Worm (Caenorhabditis elegans): Measurements from ENCODE around the gene F32D8.11.

F32D8.11 gene

ce11 chrV:10886405-10886887, 2.5 kb downstream of the F32D8.11 start, which contains the start of gene F32D8.3:
Gene F32D8.3, plus strand, starts transcription at chrV:10886837.
- TF ChIP-seq him-1 (tag; optimal IDR thresholded peaks at IDR 0.05): no peak
- no peak for TF ChIP-seq W03F9.2 (tag; optimal IDR thresholded peaks at IDR 0.05)
- TF ChIP-seq dao-5 (tag; optimal IDR thresholded peaks at IDR 0.05): no peak

- TF ChIP-seq dao-5 (tag; optimal IDR thresholded peaks at IDR 0.05): no peak
- TF ChIP-seq him-1 (tag; optimal IDR thresholded peaks at IDR 0.05): no peak
- no peak for TF ChIP-seq W03F9.2 (tag; optimal IDR thresholded peaks at IDR 0.05)
These were observed 5.5 kb downstream of the F32D8.11 start, which contains the start of gene F32D8.2 for ce11 chrV:10883478-10883877. Gene F32D8.2, plus strand, starts transcription at chrV:10883778.

ce11 chrV:10880138-10880882, 8.6 kb downstream of the F32D8.11 start, which contains the start of gene F32D8.1:
Gene F32D8.1, plus strand, starts transcription at chrV:10880832.
- TF ChIP-seq him-1 (tag; optimal IDR thresholded peaks at IDR 0.05) (no peak), W03F9.2 (tag; optimal IDR thresholded peaks at IDR 0.05) (no peak), dao-5 (tag; optimal IDR thresholded peaks at IDR 0.05) (no peak)

ce11 chrV:10877808-10878600, 10.9 kb downstream of the F32D8.11 start:
- TF ChIP-seq W03F9.2 (tag; optimal IDR thresholded peaks at IDR 0.05) (no peak), him-1 (tag; optimal IDR thresholded peaks at IDR 0.05) (no peak), dao-5 (tag; optimal IDR thresholded peaks at IDR 0.05) (no peak)

- TF ChIP-seq him-1 (tag; optimal IDR thresholded peaks at IDR 0.05) (no peak), W03F9.2 (tag; optimal IDR thresholded peaks at IDR 0.05) (no peak), dao-5 (tag; optimal IDR thresholded peaks at IDR 0.05) (no peak)
These were observed 12.4 kb downstream of the F32D8.11 start for ce11 chrV:10876512-10876911.

ce11 chrV:10874938-10875599, 13.9 kb downstream of the F32D8.11 start:
- TF ChIP-seq dao-5 (tag; optimal IDR thresholded peaks at IDR 0.05) (no peak), him-1 (tag; optimal IDR thresholded peaks at IDR 0.05) (no peak), W03F9.2 (tag; optimal IDR thresholded peaks at IDR 0.05) (no peak)

ce11 chrV:10873190-10873589, 15.7 kb downstream of the F32D8.11 start:
- no peak for TF ChIP-seq him-1 (tag; optimal IDR thresholded peaks at IDR 0.05)
- no peak for TF ChIP-seq dao-5 (tag; optimal IDR thresholded peaks at IDR 0.05)
- no peak for TF ChIP-seq W03F9.2 (tag; optimal IDR thresholded peaks at IDR 0.05)

- peak; percentile 88 for TF ChIP-seq him-1 (tag; optimal IDR thresholded peaks at IDR 0.05)
- TF ChIP-seq dao-5 (tag; optimal IDR thresholded peaks at IDR 0.05): no peak
- peak; percentile 25 for TF ChIP-seq W03F9.2 (tag; optimal IDR thresholded peaks at IDR 0.05)
These were observed 17.5 kb downstream of the F32D8.11 start for ce11 chrV:10871457-10871861.

- TF ChIP-seq dao-5 (tag; optimal IDR thresholded peaks at IDR 0.05) (no peak), him-1 (tag; optimal IDR thresholded peaks at IDR 0.05) (no peak), W03F9.2 (tag; optimal IDR thresholded peaks at IDR 0.05) (no peak)
These were observed 18.9 kb downstream of the F32D8.11 start for ce11 chrV:10870050-10870449.

- TF ChIP-seq him-1 (tag; optimal IDR thresholded peaks at IDR 0.05) (no peak), dao-5 (tag; optimal IDR thresholded peaks at IDR 0.05) (no peak), W03F9.2 (tag; optimal IDR thresholded peaks at IDR 0.05) (no peak)
These were observed 21.4 kb downstream of the F32D8.11 start for ce11 chrV:10867586-10867985.

ce11 chrV:10865599-10865998, 23.3 kb downstream of the F32D8.11 start, which contains the start of gene saeg-1:
Gene saeg-1, minus strand, starts transcription at chrV:10865699.
- TF ChIP-seq W03F9.2 (tag; optimal IDR thresholded peaks at IDR 0.05) (no peak), him-1 (tag; optimal IDR thresholded peaks at IDR 0.05) (no peak), dao-5 (tag; optimal IDR thresholded peaks at IDR 0.05) (no peak)

ce11 chrV:10862457-10863097, 26.4 kb downstream of the F32D8.11 start:
- no peak for TF ChIP-seq W03F9.2 (tag; optimal IDR thresholded peaks at IDR 0.05)
- TF ChIP-seq dao-5 (tag; optimal IDR thresholded peaks at IDR 0.05): no peak
- TF ChIP-seq him-1 (tag; optimal IDR thresholded peaks at IDR 0.05): no peak
